Worm (Caenorhabditis elegans): ENCODE results near the gene srp-6.

Gene srp-6

ce11 chrV:7400588-7400987 lies 14.7 kb upstream of the srp-6 start, which contains the start of gene srx-60:
TSS of gene srx-60 (plus strand) at chrV:7400888.
- TF ChIP-seq flt-1 (GFP tag; IDR thresholded peaks at IDR 0.05) (no peak), klf-2 (GFP tag; conservative IDR thresholded peaks at IDR 0.05) (no peak), ztf-29 (GFP tag; IDR thresholded peaks at IDR 0.05) (no peak), cog-1 (tag; optimal IDR thresholded peaks at IDR 0.05) (no peak), T22C8.4 (GFP tag; IDR thresholded peaks at IDR 0.05) (no peak), tab-1 (GFP tag; IDR thresholded peaks at IDR 0.05) (no peak)

ce11 chrV:7400095-7400494 lies 14.2 kb upstream of the srp-6 start, which contains the start of gene cnc-9:
TSS of gene cnc-9 (minus strand) at chrV:7400195.
- no peak for TF ChIP-seq klf-2 (GFP tag; conservative IDR thresholded peaks at IDR 0.05)
- no peak for TF ChIP-seq ztf-29 (GFP tag; IDR thresholded peaks at IDR 0.05)
- no peak for TF ChIP-seq ztf-23 (GFP tag; IDR thresholded peaks at IDR 0.05)
- TF ChIP-seq ref-1 (GFP tag; conservative IDR thresholded peaks at IDR 0.05): no peak
- TF ChIP-seq med-1 (GFP tag; optimal IDR thresholded peaks at IDR 0.05; ENCODE audit: insufficient read depth): no peak
- TF ChIP-seq cog-1 (tag; optimal IDR thresholded peaks at IDR 0.05): no peak
- no peak for TF ChIP-seq T22C8.4 (GFP tag; IDR thresholded peaks at IDR 0.05)
- no peak for TF ChIP-seq flt-1 (GFP tag; IDR thresholded peaks at IDR 0.05)
- TF ChIP-seq tab-1 (GFP tag; IDR thresholded peaks at IDR 0.05): no peak

- TF ChIP-seq cog-1 (tag; optimal IDR thresholded peaks at IDR 0.05) (no peak), ref-1 (GFP tag; conservative IDR thresholded peaks at IDR 0.05) (no peak), tab-1 (GFP tag; IDR thresholded peaks at IDR 0.05) (no peak), ztf-23 (GFP tag; IDR thresholded peaks at IDR 0.05) (no peak), T22C8.4 (GFP tag; IDR thresholded peaks at IDR 0.05) (no peak), klf-2 (GFP tag; conservative IDR thresholded peaks at IDR 0.05) (no peak), ztf-29 (GFP tag; IDR thresholded peaks at IDR 0.05) (no peak), med-1 (GFP tag; optimal IDR thresholded peaks at IDR 0.05; ENCODE audit: insufficient read depth) (no peak), flt-1 (GFP tag; IDR thresholded peaks at IDR 0.05) (no peak)
These were observed 13.3 kb upstream of the srp-6 start, which contains the start of gene gst-41 for ce11 chrV:7399202-7399601. TSS of gene gst-41 (minus strand) at chrV:7399302.

- TF ChIP-seq med-1 (GFP tag; optimal IDR thresholded peaks at IDR 0.05; ENCODE audit: insufficient read depth) (no peak), ztf-23 (GFP tag; IDR thresholded peaks at IDR 0.05) (no peak), cog-1 (tag; optimal IDR thresholded peaks at IDR 0.05) (no peak), klf-2 (GFP tag; conservative IDR thresholded peaks at IDR 0.05) (no peak), flt-1 (GFP tag; IDR thresholded peaks at IDR 0.05) (no peak), tab-1 (GFP tag; IDR thresholded peaks at IDR 0.05) (no peak), ref-1 (GFP tag; conservative IDR thresholded peaks at IDR 0.05) (no peak), T22C8.4 (GFP tag; IDR thresholded peaks at IDR 0.05) (no peak), ztf-29 (GFP tag; IDR thresholded peaks at IDR 0.05) (no peak)
These were observed 9.5 kb upstream of the srp-6 start, which contains the start of gene srx-9 for ce11 chrV:7395359-7395758. TSS of gene srx-9 (minus strand) at chrV:7395459.

- TF ChIP-seq klf-2 (GFP tag; conservative IDR thresholded peaks at IDR 0.05) (no peak), cog-1 (tag; optimal IDR thresholded peaks at IDR 0.05) (no peak), med-1 (GFP tag; optimal IDR thresholded peaks at IDR 0.05; ENCODE audit: insufficient read depth) (no peak), tab-1 (GFP tag; IDR thresholded peaks at IDR 0.05) (no peak), ztf-29 (GFP tag; IDR thresholded peaks at IDR 0.05) (no peak), ref-1 (GFP tag; conservative IDR thresholded peaks at IDR 0.05) (no peak), T22C8.4 (GFP tag; IDR thresholded peaks at IDR 0.05) (no peak), flt-1 (GFP tag; IDR thresholded peaks at IDR 0.05) (no peak), ztf-23 (GFP tag; IDR thresholded peaks at IDR 0.05) (no peak)
These were observed 6.0 kb upstream of the srp-6 start, which contains the start of gene fbxa-105 for ce11 chrV:7391933-7392332. TSS of gene fbxa-105 (minus strand) at chrV:7392029.

- TF ChIP-seq med-1 (GFP tag; optimal IDR thresholded peaks at IDR 0.05; ENCODE audit: insufficient read depth) (no peak), ref-1 (GFP tag; conservative IDR thresholded peaks at IDR 0.05) (no peak), ztf-29 (GFP tag; IDR thresholded peaks at IDR 0.05) (no peak), tab-1 (GFP tag; IDR thresholded peaks at IDR 0.05) (no peak), cog-1 (tag; optimal IDR thresholded peaks at IDR 0.05) (no peak)
These were observed 3.9 kb upstream of the srp-6 start, which contains the start of gene C02H6.1 for ce11 chrV:7389771-7390170. TSS of gene C02H6.1 (minus strand) at chrV:7389871.

- no peak for TF ChIP-seq cog-1 (tag; optimal IDR thresholded peaks at IDR 0.05)
- TF ChIP-seq klf-2 (GFP tag; conservative IDR thresholded peaks at IDR 0.05): no peak
- TF ChIP-seq ref-1 (GFP tag; conservative IDR thresholded peaks at IDR 0.05): no peak
- TF ChIP-seq tab-1 (GFP tag; IDR thresholded peaks at IDR 0.05): no peak
These were observed 1.9 kb upstream of the srp-6 start, which contains the start of gene C02H6.3 for ce11 chrV:7387755-7388154. TSS of gene C02H6.3 (minus strand) at chrV:7387855.

- no peak for TF ChIP-seq ref-1 (GFP tag; conservative IDR thresholded peaks at IDR 0.05)
These were observed 4.9 kb downstream of the srp-6 start, which contains the start of gene C03G6.17 for ce11 chrV:7381008-7381407. TSS of gene C03G6.17 (minus strand) at chrV:7381108.

- TF ChIP-seq T22C8.4 (GFP tag; IDR thresholded peaks at IDR 0.05): no peak
- no peak for TF ChIP-seq klf-2 (GFP tag; conservative IDR thresholded peaks at IDR 0.05)
- no peak for TF ChIP-seq ztf-23 (GFP tag; IDR thresholded peaks at IDR 0.05)
- TF ChIP-seq ztf-29 (GFP tag; IDR thresholded peaks at IDR 0.05): no peak
- TF ChIP-seq ref-1 (GFP tag; conservative IDR thresholded peaks at IDR 0.05): no peak
- no peak for TF ChIP-seq med-1 (GFP tag; optimal IDR thresholded peaks at IDR 0.05; ENCODE audit: insufficient read depth)
- TF ChIP-seq tab-1 (GFP tag; IDR thresholded peaks at IDR 0.05): no peak
- TF ChIP-seq flt-1 (GFP tag; IDR thresholded peaks at IDR 0.05): no peak
- TF ChIP-seq cog-1 (tag; optimal IDR thresholded peaks at IDR 0.05): no peak
These were observed 6.5 kb downstream of the srp-6 start, which contains the start of gene srsx-24 for ce11 chrV:7379384-7379783. TSS of gene srsx-24 (minus strand) at chrV:7379484.

- TF ChIP-seq ztf-23 (GFP tag; IDR thresholded peaks at IDR 0.05) (no peak), klf-2 (GFP tag; conservative IDR thresholded peaks at IDR 0.05) (no peak), flt-1 (GFP tag; IDR thresholded peaks at IDR 0.05) (no peak), ztf-29 (GFP tag; IDR thresholded peaks at IDR 0.05) (no peak), ref-1 (GFP tag; conservative IDR thresholded peaks at IDR 0.05) (no peak), med-1 (GFP tag; optimal IDR thresholded peaks at IDR 0.05; ENCODE audit: insufficient read depth) (no peak), cog-1 (tag; optimal IDR thresholded peaks at IDR 0.05) (no peak), tab-1 (GFP tag; IDR thresholded peaks at IDR 0.05) (no peak)
These were observed 11.8 kb downstream of the srp-6 start, which contains the start of gene srx-56 for ce11 chrV:7374090-7374489. TSS of gene srx-56 (plus strand) at chrV:7374390.
